Fruit fly (Drosophila melanogaster) whole organism, embryonic: ENCODE measurements around the gene CG31798.

Experiments used
- Awh ChIP-seq: fragments of 200-800 bp; sonication (Bioruptor generic); IDR thresholded peaks from 2 replicates; pipeline ENCODE4, ENCODE4 v1.3.6; 2022; ENCODE audit warnings: missing biosample characterization, missing genetic modification characterization
- BEAF-32 ChIP-seq: fragments of 200-800 bp; sonication (Bioruptor generic); optimal IDR thresholded peaks from 3 replicates; lab custom pipeline; 2017; ENCODE audit warnings: missing biosample characterization, missing genetic modification characterization, mild to moderate bottlenecking, moderate library complexity, missing genetic modification reagents
- C15 ChIP-seq: fragments of 200-800 bp; sonication (Bioruptor generic); IDR thresholded peaks from 3 replicates; pipeline ENCODE4 v1.3.6; 2022; ENCODE audit warnings: missing biosample characterization, missing genetic modification characterization
- CG10959 ChIP-seq: fragments of 200-800 bp; sonication (Bioruptor generic); IDR thresholded peaks from 2 replicates; pipeline ENCODE4 v1.3.6; 2022; ENCODE audit warnings: missing biosample characterization, missing genetic modification characterization
- CG11085 ChIP-seq: fragments of 200-800 bp; sonication (Bioruptor generic); IDR thresholded peaks from 2 replicates; pipeline ENCODE4 v1.3.6; 2022; ENCODE audit warnings: missing biosample characterization, missing genetic modification characterization
- CG11723 ChIP-seq: fragments of 200-800 bp; sonication (Bioruptor generic); optimal IDR thresholded peaks from 2 replicates; lab custom pipeline; 2017; ENCODE audit warnings: missing biosample characterization, mild to moderate bottlenecking, missing genetic modification characterization
- CG12104 ChIP-seq: fragments of 200-800 bp; sonication (Bioruptor generic); optimal IDR thresholded peaks from 3 replicates; lab custom pipeline; 2016; ENCODE audit warnings: missing biosample characterization, missing genetic modification characterization
- CG13624 ChIP-seq: fragments of 200-800 bp; sonication (Bioruptor generic); optimal IDR thresholded peaks from 2 replicates; lab custom pipeline; 2016; ENCODE audit warnings: missing biosample characterization, missing genetic modification characterization
- CG13775 ChIP-seq: fragments of 200-800 bp; sonication (Bioruptor generic); optimal IDR thresholded peaks from 3 replicates; lab custom pipeline; 2017; ENCODE audit warnings: missing biosample characterization, mild to moderate bottlenecking, missing genetic modification characterization
- CG17912 ChIP-seq: fragments of 200-800 bp; sonication (Bioruptor generic); optimal IDR thresholded peaks from 2 replicates; lab custom pipeline; 2018; ENCODE audit warnings: missing biosample characterization, mild to moderate bottlenecking, missing genetic modification characterization
- CG18011 ChIP-seq: fragments of 200-800 bp; sonication (Bioruptor generic); optimal IDR thresholded peaks from 2 replicates; lab custom pipeline; 2017; ENCODE audit warnings: missing biosample characterization, missing genetic modification characterization, mild to moderate bottlenecking, moderate library complexity, missing genotype
- CG30020 ChIP-seq: fragments of 200-800 bp; optimal IDR thresholded peaks from 2 replicates; lab custom pipeline; 2019; ENCODE audit warnings: missing biosample characterization, mild to moderate bottlenecking, missing genetic modification characterization, moderate library complexity
- CG33213 ChIP-seq: fragments of 200-800 bp; sonication (Bioruptor generic); optimal IDR thresholded peaks from 3 replicates; lab custom pipeline; 2016; ENCODE audit warnings: missing biosample characterization, missing genetic modification characterization
- CG34422 ChIP-seq: fragments of 200-800 bp; sonication (Bioruptor generic); IDR thresholded peaks from 3 replicates; pipeline ENCODE4 v1.3.6; 2022; ENCODE audit warnings: missing biosample characterization, missing genetic modification characterization
- CG3838 ChIP-seq: fragments of 200-800 bp; sonication (Bioruptor generic); optimal IDR thresholded peaks from 3 replicates; lab custom pipeline; 2016; ENCODE audit warnings: missing biosample characterization, missing genetic modification characterization
- CG7372 ChIP-seq: fragments of 200-800 bp; sonication (Bioruptor generic); IDR thresholded peaks from 2 replicates; pipeline ENCODE4 v1.3.6; 2022; ENCODE audit warnings: missing biosample characterization, missing genetic modification characterization
- CG8388 ChIP-seq: fragments of 200-800 bp; sonication (Bioruptor generic); optimal IDR thresholded peaks from 2 replicates; lab custom pipeline; 2019; ENCODE audit warnings: missing biosample characterization, mild to moderate bottlenecking, missing genetic modification characterization, moderate library complexity
- CG8944 ChIP-seq: fragments of 200-800 bp; sonication (Bioruptor generic); optimal IDR thresholded peaks from 3 replicates; lab custom pipeline; 2016; ENCODE audit warnings: missing biosample characterization, missing genetic modification characterization
- Dbx ChIP-seq: fragments of 200-800 bp; sonication (Bioruptor generic); IDR thresholded peaks from 3 replicates; pipeline ENCODE4 v1.3.6; 2022; ENCODE audit warnings: missing biosample characterization, missing genetic modification characterization
- Fer1 ChIP-seq: fragments of 200-800 bp; sonication (Bioruptor generic); optimal IDR thresholded peaks from 2 replicates; lab custom pipeline; 2017; ENCODE audit warnings: missing biosample characterization, mild to moderate bottlenecking, missing genetic modification characterization
- HLH4C ChIP-seq: fragments of 200-800 bp; sonication (Bioruptor generic); IDR thresholded peaks from 3 replicates; pipeline ENCODE4 v1.3.6; 2022; ENCODE audit warnings: missing biosample characterization, missing genetic modification characterization; ENCODE audit not compliant: partially characterized antibody
- Hand ChIP-seq: fragments of 200-800 bp; sonication (Bioruptor generic); optimal IDR thresholded peaks from 2 replicates; lab custom pipeline; 2017; ENCODE audit warnings: mild to moderate bottlenecking, missing biosample characterization, missing genetic modification reagents, missing genetic modification characterization
- Hr78 ChIP-seq, 2 experiments: fragments of 200-800 bp in 1 of 2; fragments of >200 bp in 1 of 2; sonication (Bioruptor generic) in 1 of 2; optimal IDR thresholded peaks; 2 replicates each; lab custom pipeline; 2017 to 2019; ENCODE audit warnings: missing biosample characterization in 2 of 2, missing genetic modification characterization in 2 of 2, mild to moderate bottlenecking in 1 of 2, moderate library complexity in 1 of 2
- MESR4 ChIP-seq: fragments of 200-800 bp; sonication (Bioruptor generic); optimal IDR thresholded peaks from 2 replicates; lab custom pipeline; 2018; ENCODE audit warnings: missing biosample characterization, mild to moderate bottlenecking, missing genetic modification characterization, moderate library complexity
- Oaz ChIP-seq: fragments of 200-800 bp; sonication (Bioruptor generic); IDR thresholded peaks from 2 replicates; pipeline ENCODE4 v1.3.6; 2022; ENCODE audit warnings: missing biosample characterization, missing genetic modification characterization
- Ravus ChIP-seq: fragments of 200-800 bp; sonication (Bioruptor generic); IDR thresholded peaks from 2 replicates; pipeline ENCODE4 v1.3.6; 2022; ENCODE audit warnings: missing biosample characterization, missing genetic modification characterization
- Taf1 ChIP-seq: fragments of 200-800 bp; sonication (Bioruptor generic); IDR thresholded peaks from 2 replicates; pipeline ENCODE4 v1.3.6; 2022; ENCODE audit warnings: missing biosample characterization, missing genetic modification characterization
- Usf ChIP-seq: fragments of 200-800 bp; sonication (Bioruptor generic); optimal IDR thresholded peaks from 2 replicates; lab custom pipeline; 2017; ENCODE audit warnings: missing genotype, missing biosample characterization, missing genetic modification characterization
- ap ChIP-seq: fragments of 200-800 bp; sonication (Bioruptor generic); IDR thresholded peaks from 2 replicates; pipeline ENCODE4 v1.3.6; 2022; ENCODE audit warnings: missing biosample characterization, missing genetic modification characterization
- ash1 ChIP-seq: fragments of 200-800 bp; sonication (Bioruptor generic); optimal IDR thresholded peaks from 2 replicates; lab custom pipeline; 2018; ENCODE audit warnings: missing biosample characterization, mild to moderate bottlenecking, missing genetic modification characterization
- chm ChIP-seq: fragments of 200-800 bp; sonication (Bioruptor generic); IDR thresholded peaks from 2 replicates; pipeline ENCODE4 v1.3.6; 2022; ENCODE audit warnings: missing biosample characterization, missing genetic modification characterization
- crol ChIP-seq: fragments of 200-800 bp; sonication (Bioruptor generic); IDR thresholded peaks from 2 replicates; pipeline ENCODE4 v1.3.6; 2022; ENCODE audit warnings: missing biosample characterization, missing genetic modification characterization
- danr ChIP-seq: fragments of 200-800 bp; sonication (Bioruptor generic); IDR thresholded peaks from 2 replicates; pipeline ENCODE4 v1.3.6; 2022; ENCODE audit warnings: missing biosample characterization, missing genetic modification characterization
- en ChIP-seq: fragments of 200-800 bp; sonication (Bioruptor generic); optimal IDR thresholded peaks from 2 replicates; lab custom pipeline; 2016; ENCODE audit warnings: missing biosample characterization, missing genetic modification characterization
- ewg ChIP-seq: fragments of 200-800 bp; sonication (Bioruptor generic); optimal IDR thresholded peaks from 3 replicates; lab custom pipeline; 2017; ENCODE audit warnings: mild to moderate bottlenecking, missing biosample characterization, missing genetic modification reagents, missing genetic modification characterization
- gfzf ChIP-seq: fragments of 200-800 bp; sonication (Bioruptor generic); optimal IDR thresholded peaks from 2 replicates; lab custom pipeline; 2016; ENCODE audit warnings: missing biosample characterization, mild to moderate bottlenecking, missing genetic modification characterization, moderate library complexity
- gro ChIP-seq: fragments of 200-800 bp; sonication (Bioruptor generic); optimal IDR thresholded peaks from 2 replicates; lab custom pipeline; 2016; ENCODE audit warnings: missing biosample characterization, missing genetic modification characterization
- gsb ChIP-seq: fragments of 200-800 bp; sonication (Bioruptor generic); IDR thresholded peaks from 2 replicates; pipeline ENCODE4 v1.3.6; 2022; ENCODE audit warnings: missing biosample characterization, missing genetic modification characterization
- ham ChIP-seq: fragments of 200-800 bp; sonication (Bioruptor generic); IDR thresholded peaks from 2 replicates; pipeline ENCODE4 v1.3.6; 2022; ENCODE audit warnings: missing biosample characterization, missing genetic modification characterization
- nmo ChIP-seq: fragments of 200-800 bp; sonication (Bioruptor generic); optimal IDR thresholded peaks from 2 replicates; lab custom pipeline; 2018; ENCODE audit warnings: missing biosample characterization, mild to moderate bottlenecking, missing genetic modification characterization, moderate library complexity
- p53 ChIP-seq: fragments of 200-800 bp; sonication (Bioruptor generic); optimal IDR thresholded peaks from 2 replicates; lab custom pipeline; 2016; ENCODE audit warnings: missing biosample characterization, missing genetic modification characterization
- repo ChIP-seq: fragments of 200-800 bp; sonication (Bioruptor generic); optimal IDR thresholded peaks from 2 replicates; lab custom pipeline; 2016; ENCODE audit warnings: missing biosample characterization, missing genetic modification characterization
- ro ChIP-seq: fragments of 200-800 bp; sonication (Bioruptor generic); IDR thresholded peaks from 2 replicates; pipeline ENCODE4 v1.3.6; 2022; ENCODE audit warnings: missing biosample characterization, missing genetic modification characterization
- schlank ChIP-seq: fragments of 200-800 bp; sonication (Bioruptor generic); optimal IDR thresholded peaks from 2 replicates; lab custom pipeline; 2018; ENCODE audit warnings: missing biosample characterization, mild to moderate bottlenecking, missing genetic modification characterization
- sr ChIP-seq: fragments of 200-800 bp; sonication (Bioruptor generic); IDR thresholded peaks from 3 replicates; pipeline ENCODE4 v1.3.6; 2022; ENCODE audit warnings: missing biosample characterization, missing genetic modification characterization
- tap ChIP-seq: fragments of 200-800 bp; optimal IDR thresholded peaks from 3 replicates; lab custom pipeline; 2019; ENCODE audit warnings: missing biosample characterization, mild to moderate bottlenecking, missing genetic modification characterization, moderate library complexity
- tgo ChIP-seq: fragments of 200-800 bp; sonication (Bioruptor generic); IDR thresholded peaks from 3 replicates; pipeline ENCODE4 v1.3.6; 2022; ENCODE audit warnings: missing biosample characterization, missing genetic modification characterization
- vfl ChIP-seq: fragments of 200-800 bp; sonication (Bioruptor generic); optimal IDR thresholded peaks from 2 replicates; lab custom pipeline; 2016; ENCODE audit warnings: missing biosample characterization, missing genetic modification characterization
- zfh1 ChIP-seq: fragments of 200-800 bp; sonication (Bioruptor generic); IDR thresholded peaks from 3 replicates; pipeline ENCODE4 v1.3.6; 2022; ENCODE audit warnings: missing biosample characterization, missing genetic modification characterization

CG31798 gene

DNA sequence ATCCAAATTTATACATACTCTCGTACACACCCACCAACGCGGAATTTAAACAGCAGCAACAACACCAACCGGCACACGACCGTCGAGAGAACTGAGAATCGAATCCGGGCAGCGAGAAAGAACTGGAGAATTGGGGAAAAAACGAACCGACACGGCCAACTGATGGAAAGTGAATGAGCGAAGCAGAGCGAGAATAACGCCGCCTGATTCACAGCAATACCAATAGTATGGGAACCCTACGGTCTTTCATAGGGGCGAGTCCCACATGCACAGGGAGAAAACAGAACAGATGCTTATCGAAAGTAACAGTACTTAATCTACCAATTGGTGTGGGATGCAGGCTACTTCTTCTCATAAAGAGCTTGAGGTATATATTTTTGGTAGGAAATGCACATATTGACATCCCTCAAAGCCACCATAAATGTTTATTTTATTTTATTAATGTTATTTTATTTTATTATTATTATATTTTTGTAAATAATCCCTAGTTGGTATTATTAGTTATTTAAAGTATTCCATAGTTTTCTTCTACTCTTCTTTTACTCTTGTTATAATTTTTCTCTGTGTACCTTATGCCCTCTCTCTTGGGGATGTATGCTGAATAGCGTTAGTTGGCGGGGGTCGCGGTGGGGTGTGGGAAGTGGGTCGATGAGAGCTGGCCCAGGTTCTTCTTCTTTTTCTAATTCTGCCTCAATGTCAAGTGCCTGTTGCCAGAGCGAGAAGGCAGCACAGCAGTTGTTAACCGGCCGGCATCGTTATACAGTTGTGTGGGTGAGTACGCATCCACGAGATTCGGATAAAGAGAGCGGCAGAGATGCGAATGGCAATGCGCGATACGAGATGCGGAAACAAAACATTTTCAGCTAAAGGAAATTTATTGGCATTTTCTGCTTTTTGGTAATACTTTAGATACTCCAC lies 4.6 kb downstream of the CG31798 start, which contains the start of gene CG17544 (continued):
- peak; percentile 76; the same call in 1 of the 3 replicates for TF ChIP-seq Dbx
- peak; percentile 5 for TF ChIP-seq vfl (GFP tag; lab: Kevin White, UChicago)
- TF ChIP-seq CG34422, result peak; percentile 99
- TF ChIP-seq sr (GFP tag; lab: Robert Waterston, UW), result peak; percentile 62
- no peak for TF ChIP-seq gfzf (GFP tag; lab: Kevin White, UChicago)
- no peak for TF ChIP-seq Awh (GFP tag; lab: Robert Waterston, UW)
- TF ChIP-seq zfh1 (GFP tag; lab: Robert Waterston, UW), result peak; percentile 7; the same call in 1 of the 3 replicates
- no peak for TF ChIP-seq Ravus (GFP tag; lab: Robert Waterston, UW)
- TF ChIP-seq crol, result peak; percentile 99
- peak; percentile 89 for TF ChIP-seq CG13775 (GFP tag; lab: Kevin White, UChicago)
- peak in 1 of 2 experiments; percentile 96 for TF ChIP-seq Hr78 (GFP tag; optimal IDR thresholded peaks at IDR 0.05; lab: Kevin White, UChicago)
- TF ChIP-seq Usf (GFP tag; lab: Kevin White, UChicago), result peak; percentile 66
- TF ChIP-seq CG11723 (GFP tag; lab: Kevin White, UChicago), result no peak
- TF ChIP-seq CG13624 (GFP tag; lab: Kevin White, UChicago), result peak; percentile 18
- peak; percentile 68 for TF ChIP-seq CG8388 (GFP tag; lab: Kevin White, UChicago)
- TF ChIP-seq Taf1 (GFP tag; lab: Robert Waterston, UW), result peak; percentile 9; the same call in 1 of the 2 replicates
- peak; percentile 62 for TF ChIP-seq ewg (GFP tag; lab: Kevin White, UChicago)
- TF ChIP-seq CG17912 (GFP tag; lab: Kevin White, UChicago), result peak; percentile 44
- peak; percentile 72 for TF ChIP-seq tap
- no peak for TF ChIP-seq ro (GFP tag; lab: Robert Waterston, UW)
- no peak for TF ChIP-seq MESR4
- TF ChIP-seq gsb (GFP tag; lab: Robert Waterston, UW), result 0 out of 2 replicates have a peak, but pooled peaks have one; percentile 37
- TF ChIP-seq CG11085 (GFP tag; lab: Robert Waterston, UW), result no peak; the same call in 1 of the 2 replicates
- TF ChIP-seq Fer1, result peak; percentile 87
- TF ChIP-seq CG10959 (GFP tag; lab: Robert Waterston, UW), result no peak
- TF ChIP-seq HLH4C (GFP tag; lab: Robert Waterston, UW), result no peak
- TF ChIP-seq CG33213 (GFP tag; lab: Kevin White, UChicago), result no peak
- TF ChIP-seq repo, result no peak
- TF ChIP-seq danr, result peak; percentile 41; the same call in 1 of the 2 replicates
- peak; percentile 19 for TF ChIP-seq schlank (tag; lab: Kevin White, UChicago)
- no peak for TF ChIP-seq C15 (GFP tag; lab: Robert Waterston, UW)
- TF ChIP-seq CG18011, result peak; percentile 12
- TF ChIP-seq Hand, result peak; percentile 88
- no peak for TF ChIP-seq BEAF-32 (GFP tag; lab: Kevin White, UChicago)
- TF ChIP-seq CG30020 (tag; lab: Kevin White, UChicago), result peak; percentile 49
- TF ChIP-seq CG12104, result peak; percentile 52
- TF ChIP-seq en (GFP tag; lab: Kevin White, UChicago), result no peak
- peak; percentile 25 for TF ChIP-seq CG7372
- TF ChIP-seq nmo (GFP tag; lab: Kevin White, UChicago), result peak; percentile 56
- TF ChIP-seq ash1 (GFP tag; lab: Kevin White, UChicago), result no peak
- TF ChIP-seq chm (GFP tag; lab: Robert Waterston, UW), result peak; percentile 66
- TF ChIP-seq ham (GFP tag; lab: Robert Waterston, UW), result no peak
- no peak for TF ChIP-seq Oaz
- TF ChIP-seq tgo (GFP tag; lab: Robert Waterston, UW), result peak; percentile 63
- 0 out of 2 replicates have a peak, but pooled peaks have one; percentile 10 for TF ChIP-seq ap (GFP tag; lab: Robert Waterston, UW)
- TF ChIP-seq CG8944 (GFP tag; lab: Kevin White, UChicago), result peak; percentile 33
- TF ChIP-seq CG3838 (GFP tag; lab: Kevin White, UChicago), result no peak
- no peak for TF ChIP-seq p53
- peak; percentile 51 for TF ChIP-seq gro
